1 fruit fly cellular context compared by ENCODE assay signal in the genomic region with DNA sequence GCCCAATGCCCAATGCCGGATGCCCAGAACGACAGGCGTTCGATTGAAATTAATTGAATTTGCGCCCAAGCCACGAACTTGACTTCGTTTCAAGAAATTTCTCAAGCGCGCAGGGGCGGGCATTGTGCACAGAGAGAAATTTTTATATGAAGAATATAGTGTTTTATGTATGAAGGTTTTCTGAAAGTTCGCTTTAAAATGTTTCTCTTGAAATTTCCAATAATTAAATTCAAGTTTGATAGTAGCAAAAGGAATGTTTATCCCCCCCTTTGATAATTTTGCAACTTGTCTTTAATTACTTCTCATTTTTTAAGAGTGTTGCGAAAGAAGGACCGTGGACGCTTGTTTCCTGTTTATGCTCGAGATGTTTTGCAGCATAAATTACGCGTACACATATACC.
TF ChIP-seq lines count a peak whose summit lies in the region.

No protein-coding gene starts in this region.

TF ChIP-seq in whole organism, embryonic, 481 proteins besides CTCF, POLR2A, EP300 and RAD21 (continued from another document and continues in another):
- no peak for TF ChIP-seq CG17568 (GFP tag; optimal IDR thresholded peaks at IDR 0.05; lab: Kevin White, UChicago)
- no peak for TF ChIP-seq CG17361 (GFP tag; IDR thresholded peaks at IDR 0.05; lab: Robert Waterston, UW)
- TF ChIP-seq CG31365 (tag; optimal IDR thresholded peaks at IDR 0.05; lab: Kevin White, UChicago) = no peak
- no peak for TF ChIP-seq CG6175 (GFP tag; IDR thresholded peaks at IDR 0.05; lab: Robert Waterston, UW)
- TF ChIP-seq chm (GFP tag; IDR thresholded peaks at IDR 0.05; lab: Robert Waterston, UW) = 0 out of 2 replicates have a peak, but pooled peaks have one; percentile 21
- peak; percentile 27 for TF ChIP-seq fd96Cb (tag; optimal IDR thresholded peaks at IDR 0.05; lab: Kevin White, UChicago)
- no peak for TF ChIP-seq esg (GFP tag; conservative IDR thresholded peaks at IDR 0.05; lab: Robert Waterston, UW)
- TF ChIP-seq Six4 (GFP tag; optimal IDR thresholded peaks at IDR 0.05; lab: Kevin White, UChicago) = no peak
- TF ChIP-seq CG12219 (GFP tag; optimal IDR thresholded peaks at IDR 0.05; lab: Kevin White, UChicago) = no peak
- TF ChIP-seq NK7.1 (GFP tag; optimal IDR thresholded peaks at IDR 0.05; lab: Kevin White, UChicago) = no peak
- TF ChIP-seq CG10959 (GFP tag; IDR thresholded peaks at IDR 0.05; lab: Robert Waterston, UW) = no peak
- no peak for TF ChIP-seq CHES-1-like (GFP tag; optimal IDR thresholded peaks at IDR 0.05; lab: Kevin White, UChicago)
- no peak for TF ChIP-seq CG9609 (GFP tag; optimal IDR thresholded peaks at IDR 0.05; lab: Kevin White, UChicago)
- no peak for TF ChIP-seq NC2β (GFP tag; optimal IDR thresholded peaks at IDR 0.05; lab: Kevin White, UChicago)
- TF ChIP-seq ATbp (GFP tag; optimal IDR thresholded peaks at IDR 0.05; lab: Kevin White, UChicago) = no peak
- no peak for TF ChIP-seq sna (GFP tag; IDR thresholded peaks at IDR 0.05; lab: Robert Waterston, UW; ENCODE audit: partially characterized antibody)
- no peak for TF ChIP-seq CG11696 (GFP tag; IDR thresholded peaks at IDR 0.05; lab: Robert Waterston, UW)
- TF ChIP-seq Usf (GFP tag; optimal IDR thresholded peaks at IDR 0.05; lab: Kevin White, UChicago) = no peak
- TF ChIP-seq eve (GFP tag; optimal IDR thresholded peaks at IDR 0.05; lab: Kevin White, UChicago) = no peak
- no peak for TF ChIP-seq CG4820 (GFP tag; optimal IDR thresholded peaks at IDR 0.05; lab: Kevin White, UChicago)
- no peak for TF ChIP-seq sens-2 (GFP tag; IDR thresholded peaks at IDR 0.05; lab: Robert Waterston, UW)
- no peak for TF ChIP-seq Mad (GFP tag; optimal IDR thresholded peaks at IDR 0.05; lab: Kevin White, UChicago)
- no peak for TF ChIP-seq ham (GFP tag; IDR thresholded peaks at IDR 0.05; lab: Robert Waterston, UW)
- no peak for TF ChIP-seq Bteb2 (GFP tag; optimal IDR thresholded peaks at IDR 0.05; lab: Kevin White, UChicago)
- TF ChIP-seq ato (GFP tag; IDR thresholded peaks at IDR 0.05; lab: Robert Waterston, UW; ENCODE audit: partially characterized antibody) = no peak
- TF ChIP-seq CG1792 (GFP tag; optimal IDR thresholded peaks at IDR 0.05; lab: Kevin White, UChicago) = no peak
- no peak for TF ChIP-seq odd (GFP tag; optimal IDR thresholded peaks at IDR 0.05; lab: Kevin White, UChicago)
- no peak for TF ChIP-seq Hr39 (optimal IDR thresholded peaks at IDR 0.05; lab: Kevin White, UChicago)
- TF ChIP-seq CG7357 (GFP tag; IDR thresholded peaks at IDR 0.05; lab: Robert Waterston, UW) = no peak
- no peak for TF ChIP-seq jigr1 (GFP tag; IDR thresholded peaks at IDR 0.05; lab: Robert Waterston, UW)
- no peak for TF ChIP-seq ab (GFP tag; optimal IDR thresholded peaks at IDR 0.05; lab: Kevin White, UChicago)
- no peak for TF ChIP-seq da (GFP tag; optimal IDR thresholded peaks at IDR 0.05; lab: Kevin White, UChicago)
- TF ChIP-seq CG10321 (GFP tag; IDR thresholded peaks at IDR 0.05; lab: Robert Waterston, UW) = no peak
- TF ChIP-seq Dp (GFP tag; optimal IDR thresholded peaks at IDR 0.05; lab: Kevin White, UChicago) = no peak
- no peak for TF ChIP-seq Side (GFP tag; optimal IDR thresholded peaks at IDR 0.05; lab: Kevin White, UChicago)
- TF ChIP-seq CG4282 (GFP tag; optimal IDR thresholded peaks at IDR 0.05; lab: Kevin White, UChicago) = no peak
- TF ChIP-seq CG8089 (GFP tag; optimal IDR thresholded peaks at IDR 0.05; lab: Kevin White, UChicago) = no peak
- TF ChIP-seq gcm2 (GFP tag; optimal IDR thresholded peaks at IDR 0.05; lab: Kevin White, UChicago) = no peak
- TF ChIP-seq vfl (GFP tag; optimal IDR thresholded peaks at IDR 0.05; lab: Kevin White, UChicago) = no peak
- no peak for TF ChIP-seq BEAF-32 (GFP tag; optimal IDR thresholded peaks at IDR 0.05; lab: Kevin White, UChicago)
- no peak for TF ChIP-seq knrl (GFP tag; IDR thresholded peaks at IDR 0.05; lab: Robert Waterston, UW; ENCODE audit: partially characterized antibody)
- TF ChIP-seq schlank (tag; optimal IDR thresholded peaks at IDR 0.05; lab: Kevin White, UChicago) = no peak
- TF ChIP-seq Myb (GFP tag; optimal IDR thresholded peaks at IDR 0.05; lab: Kevin White, UChicago) = no peak
- TF ChIP-seq CG11504 (tag; optimal IDR thresholded peaks at IDR 0.05; lab: Kevin White, UChicago) = peak; percentile 50
- TF ChIP-seq CG3407 (GFP tag; optimal IDR thresholded peaks at IDR 0.05; lab: Kevin White, UChicago) = no peak
- no peak for TF ChIP-seq Deaf1 (tag; optimal IDR thresholded peaks at IDR 0.05; lab: Kevin White, UChicago)
- TF ChIP-seq CG31224 (GFP tag; IDR thresholded peaks at IDR 0.05; lab: Robert Waterston, UW) = no peak
- no peak for TF ChIP-seq H15 (GFP tag; IDR thresholded peaks at IDR 0.05; lab: Robert Waterston, UW)
- TF ChIP-seq CG2199 (GFP tag; IDR thresholded peaks at IDR 0.05; lab: Robert Waterston, UW) = no peak
- peak; percentile 21 for TF ChIP-seq CG14710 (tag; optimal IDR thresholded peaks at IDR 0.05; lab: Kevin White, UChicago)
- TF ChIP-seq Bgb (GFP tag; IDR thresholded peaks at IDR 0.05; lab: Robert Waterston, UW; ENCODE audit: partially characterized antibody) = no peak
- no peak for TF ChIP-seq Dip2 (GFP tag; IDR thresholded peaks at IDR 0.05; lab: Robert Waterston, UW)
- TF ChIP-seq CG12942 (GFP tag; optimal IDR thresholded peaks at IDR 0.05; lab: Kevin White, UChicago) = no peak
- no peak for TF ChIP-seq MBD-R2 (GFP tag; IDR thresholded peaks at IDR 0.05; lab: Robert Waterston, UW)
- no peak for TF ChIP-seq CG12744 (GFP tag; optimal IDR thresholded peaks at IDR 0.05; lab: Kevin White, UChicago)
- TF ChIP-seq sr (GFP tag; IDR thresholded peaks at IDR 0.05; lab: Robert Waterston, UW) = no peak
- no peak for TF ChIP-seq ind (GFP tag; optimal IDR thresholded peaks at IDR 0.05; lab: Kevin White, UChicago)
- peak; percentile 43 for TF ChIP-seq CG2678 (tag; optimal IDR thresholded peaks at IDR 0.05; lab: Kevin White, UChicago)
- TF ChIP-seq CG4424 (GFP tag; optimal IDR thresholded peaks at IDR 0.05; lab: Kevin White, UChicago) = peak; percentile 36
- TF ChIP-seq slou (GFP tag; optimal IDR thresholded peaks at IDR 0.05; lab: Kevin White, UChicago) = no peak
- no peak for TF ChIP-seq luna (GFP tag; optimal IDR thresholded peaks at IDR 0.05; lab: Kevin White, UChicago)
- no peak for TF ChIP-seq NFAT (GFP tag; IDR thresholded peaks at IDR 0.05; lab: Robert Waterston, UW)
- TF ChIP-seq CG6854 (GFP tag; optimal IDR thresholded peaks at IDR 0.05; lab: Kevin White, UChicago) = no peak
- TF ChIP-seq h (optimal IDR thresholded peaks at IDR 0.05; lab: Kevin White, UChicago) = no peak
- TF ChIP-seq onecut (GFP tag; IDR thresholded peaks at IDR 0.05; lab: Robert Waterston, UW) = 0 out of 2 replicates have a peak, but pooled peaks have one; percentile 35
- no peak for TF ChIP-seq CG34422 (GFP tag; IDR thresholded peaks at IDR 0.05; lab: Robert Waterston, UW)
- peak; percentile 28 for TF ChIP-seq Mes4 (GFP tag; optimal IDR thresholded peaks at IDR 0.05; lab: Kevin White, UChicago)
- no peak for TF ChIP-seq lbe (GFP tag; optimal IDR thresholded peaks at IDR 0.05; lab: Kevin White, UChicago)
- TF ChIP-seq tap (tag; optimal IDR thresholded peaks at IDR 0.05; lab: Kevin White, UChicago) = peak; percentile 13
- TF ChIP-seq Eip74EF (GFP tag; optimal IDR thresholded peaks at IDR 0.05; lab: Kevin White, UChicago) = no peak
- TF ChIP-seq gsb (GFP tag; IDR thresholded peaks at IDR 0.05; lab: Robert Waterston, UW) = no peak
- TF ChIP-seq CG10565 (GFP tag; optimal IDR thresholded peaks at IDR 0.05; lab: Kevin White, UChicago) = no peak
- no peak for TF ChIP-seq corto (GFP tag; optimal IDR thresholded peaks at IDR 0.05; lab: Kevin White, UChicago)
- TF ChIP-seq CG31388 (GFP tag; optimal IDR thresholded peaks at IDR 0.05; lab: Kevin White, UChicago) = no peak
- TF ChIP-seq ewg (GFP tag; optimal IDR thresholded peaks at IDR 0.05; lab: Kevin White, UChicago) = no peak
- TF ChIP-seq lab (GFP tag; optimal IDR thresholded peaks at IDR 0.05; lab: Kevin White, UChicago) = peak; percentile 9
- TF ChIP-seq HLH54F (GFP tag; optimal IDR thresholded peaks at IDR 0.05; lab: Kevin White, UChicago) = no peak
- TF ChIP-seq Dip3 (GFP tag; optimal IDR thresholded peaks at IDR 0.05; lab: Kevin White, UChicago) = no peak
- peak; percentile 35 for TF ChIP-seq CG7556 (GFP tag; optimal IDR thresholded peaks at IDR 0.05; lab: Kevin White, UChicago)
- peak; percentile 5 for TF ChIP-seq CoRest (tag; optimal IDR thresholded peaks at IDR 0.05; lab: Kevin White, UChicago)
- TF ChIP-seq CG34376 (GFP tag; optimal IDR thresholded peaks at IDR 0.05; lab: Kevin White, UChicago) = no peak
- no peak for TF ChIP-seq CG8359 (GFP tag; optimal IDR thresholded peaks at IDR 0.05; lab: Kevin White, UChicago; ENCODE audit: borderline replicate concordance)
- TF ChIP-seq Chrac-16 (GFP tag; optimal IDR thresholded peaks at IDR 0.05; lab: Kevin White, UChicago) = no peak
- TF ChIP-seq CG9817 (tag; optimal IDR thresholded peaks at IDR 0.05; lab: Kevin White, UChicago) = peak; percentile 2
- TF ChIP-seq tup (GFP tag; optimal IDR thresholded peaks at IDR 0.05; lab: Kevin White, UChicago) = no peak
- TF ChIP-seq caup (GFP tag; optimal IDR thresholded peaks at IDR 0.05; lab: Kevin White, UChicago; ENCODE audit: severe bottlenecking) = no peak
- no peak for TF ChIP-seq Atf6 (GFP tag; IDR thresholded peaks at IDR 0.05; lab: Robert Waterston, UW)
- no peak for TF ChIP-seq CG30431 (GFP tag; optimal IDR thresholded peaks at IDR 0.05; lab: Kevin White, UChicago)
- TF ChIP-seq Sox102F (GFP tag; optimal IDR thresholded peaks at IDR 0.05; lab: Kevin White, UChicago) = peak; percentile 42
- TF ChIP-seq CG18262 (tag; optimal IDR thresholded peaks at IDR 0.05; lab: Kevin White, UChicago) = peak; percentile 37
- TF ChIP-seq dm (GFP tag; optimal IDR thresholded peaks at IDR 0.05; lab: Kevin White, UChicago) = no peak
- TF ChIP-seq gem (tag; optimal IDR thresholded peaks at IDR 0.05; lab: Kevin White, UChicago) = peak; percentile 53
- TF ChIP-seq CG11723 (GFP tag; optimal IDR thresholded peaks at IDR 0.05; lab: Kevin White, UChicago) = no peak
- no peak for TF ChIP-seq CG8765 (GFP tag; IDR thresholded peaks at IDR 0.05; lab: Robert Waterston, UW)
- TF ChIP-seq mirr (GFP tag; optimal IDR thresholded peaks at IDR 0.05; lab: Kevin White, UChicago) = no peak
- TF ChIP-seq dmrt99B (tag; optimal IDR thresholded peaks at IDR 0.05; lab: Kevin White, UChicago) = peak; percentile 45
- TF ChIP-seq Med (GFP tag; lab: Kevin White, UChicago) = no peak
- TF ChIP-seq Oli (tag; optimal IDR thresholded peaks at IDR 0.05; lab: Kevin White, UChicago) = peak; percentile 13
- no peak for TF ChIP-seq hbn (GFP tag; IDR thresholded peaks at IDR 0.05; lab: Robert Waterston, UW; ENCODE audit: partially characterized antibody)
- TF ChIP-seq CG42726 (GFP tag; IDR thresholded peaks at IDR 0.05; lab: Robert Waterston, UW; ENCODE audit: partially characterized antibody) = no peak
- no peak for TF ChIP-seq peb (GFP tag; IDR thresholded peaks at IDR 0.05; lab: Robert Waterston, UW)
- no peak for TF ChIP-seq ase (GFP tag; IDR thresholded peaks at IDR 0.05; lab: Robert Waterston, UW)
- TF ChIP-seq Tbp (GFP tag; optimal IDR thresholded peaks at IDR 0.05; lab: Kevin White, UChicago) = no peak
- TF ChIP-seq CG17829 (tag; optimal IDR thresholded peaks at IDR 0.05; lab: Kevin White, UChicago) = peak; percentile 24
- no peak for TF ChIP-seq CG15514 (GFP tag; optimal IDR thresholded peaks at IDR 0.05; lab: Kevin White, UChicago)
- TF ChIP-seq CG15479 (GFP tag; optimal IDR thresholded peaks at IDR 0.05; lab: Kevin White, UChicago) = no peak
- TF ChIP-seq her (GFP tag; optimal IDR thresholded peaks at IDR 0.05; lab: Kevin White, UChicago) = no peak
- TF ChIP-seq so (GFP tag; IDR thresholded peaks at IDR 0.05; lab: Robert Waterston, UW) = no peak
- no peak for TF ChIP-seq p53 (GFP tag; optimal IDR thresholded peaks at IDR 0.05; lab: Kevin White, UChicago)
- no peak for TF ChIP-seq CG10543 (GFP tag; optimal IDR thresholded peaks at IDR 0.05; lab: Kevin White, UChicago)
- peak; percentile 40 for TF ChIP-seq CG13424 (tag; optimal IDR thresholded peaks at IDR 0.05; lab: Kevin White, UChicago)
- TF ChIP-seq abd-A (tag; optimal IDR thresholded peaks at IDR 0.05; lab: Kevin White, UChicago) = no peak
- no peak for TF ChIP-seq C15 (GFP tag; IDR thresholded peaks at IDR 0.05; lab: Robert Waterston, UW)
- no peak for TF ChIP-seq Dll (GFP tag; IDR thresholded peaks at IDR 0.05; lab: Robert Waterston, UW; ENCODE audit: partially characterized antibody)
- TF ChIP-seq CG18764 (GFP tag; optimal IDR thresholded peaks at IDR 0.05; lab: Kevin White, UChicago) = no peak
- TF ChIP-seq CG1024 (GFP tag; IDR thresholded peaks at IDR 0.05; lab: Robert Waterston, UW) = no peak
- TF ChIP-seq Abd-B (GFP tag; optimal IDR thresholded peaks at IDR 0.05; lab: Kevin White, UChicago) = no peak
- peak; percentile 13 for TF ChIP-seq PHDP (tag; optimal IDR thresholded peaks at IDR 0.05; lab: Kevin White, UChicago)
- TF ChIP-seq HLHmδ (GFP tag; optimal IDR thresholded peaks at IDR 0.05; lab: Kevin White, UChicago) = no peak
- TF ChIP-seq Jarid2 (GFP tag; optimal IDR thresholded peaks at IDR 0.05; lab: Kevin White, UChicago) = no peak
- no peak for TF ChIP-seq amos (GFP tag; IDR thresholded peaks at IDR 0.05; lab: Robert Waterston, UW; ENCODE audit: partially characterized antibody)
- TF ChIP-seq zen (tag; optimal IDR thresholded peaks at IDR 0.05; lab: Kevin White, UChicago) = no peak
- TF ChIP-seq Xrp1 (GFP tag; IDR thresholded peaks at IDR 0.05; lab: Robert Waterston, UW) = 0 out of 2 replicates have a peak, but pooled peaks have one; percentile 46
- no peak for TF ChIP-seq Lhr (GFP tag; optimal IDR thresholded peaks at IDR 0.05; lab: Kevin White, UChicago)
- no peak for TF ChIP-seq CG15696 (tag; optimal IDR thresholded peaks at IDR 0.05; lab: Kevin White, UChicago)
- no peak for TF ChIP-seq crol (GFP tag; IDR thresholded peaks at IDR 0.05; lab: Robert Waterston, UW)
- no peak for TF ChIP-seq CG30020 (tag; optimal IDR thresholded peaks at IDR 0.05; lab: Kevin White, UChicago)
- TF ChIP-seq cas (GFP tag; IDR thresholded peaks at IDR 0.05; lab: Robert Waterston, UW) = no peak
- TF ChIP-seq CG7271 (tag; optimal IDR thresholded peaks at IDR 0.05; lab: Kevin White, UChicago) = no peak
- TF ChIP-seq lola (GFP tag; optimal IDR thresholded peaks at IDR 0.05; lab: Kevin White, UChicago) = peak in 1 of 3 experiments; percentile 40
- TF ChIP-seq vvl (GFP tag; IDR thresholded peaks at IDR 0.05; lab: Robert Waterston, UW) = no peak
- TF ChIP-seq CG30403 (GFP tag; optimal IDR thresholded peaks at IDR 0.05; lab: Kevin White, UChicago) = peak; percentile 9
- TF ChIP-seq sima (GFP tag; optimal IDR thresholded peaks at IDR 0.05; lab: Kevin White, UChicago) = no peak
- TF ChIP-seq CG11560 (tag; IDR thresholded peaks at IDR 0.05; lab: Robert Waterston, UW) = no peak
